Fruit fly (Drosophila melanogaster) whole organism, pupa: ENCODE results near the gene Ent3.

Source experiments
- CG10348 ChIP-seq: fragments of 200-800 bp; sonication (Bioruptor generic); IDR thresholded peaks from 2 replicates; pipeline ENCODE4 v1.3.6; 2022; ENCODE audit warnings: missing biosample characterization, missing genetic modification characterization
- CG12605 ChIP-seq: fragments of 200-800 bp; sonication (Bioruptor generic); IDR thresholded peaks from 2 replicates; pipeline ENCODE4 v1.3.6; 2022; ENCODE audit warnings: missing biosample characterization, missing genetic modification characterization
- CG13204 ChIP-seq: fragments of 200-800 bp; sonication (Bioruptor generic); optimal IDR thresholded peaks from 2 replicates; lab custom pipeline; 2018; ENCODE audit warnings: missing biosample characterization, mild to moderate bottlenecking, missing genetic modification characterization, moderate library complexity
- CG14655 ChIP-seq: fragments of 200-800 bp; sonication (Bioruptor generic); optimal IDR thresholded peaks from 3 replicates; lab custom pipeline; 2017; ENCODE audit warnings: mild to moderate bottlenecking, missing biosample characterization, missing genetic modification reagents, missing genetic modification characterization
- CG15710 ChIP-seq: fragments of 200-800 bp; sonication (Bioruptor generic); optimal IDR thresholded peaks from 2 replicates; lab custom pipeline; 2018; ENCODE audit warnings: missing biosample characterization, mild to moderate bottlenecking, missing genetic modification characterization, moderate library complexity
- CG17806 ChIP-seq: fragments of 200-800 bp; sonication (Bioruptor generic); optimal IDR thresholded peaks from 2 replicates; lab custom pipeline; 2018; ENCODE audit warnings: missing biosample characterization, mild to moderate bottlenecking, missing genetic modification characterization, moderate library complexity
- CG32121 ChIP-seq: fragments of 200-800 bp; sonication (Bioruptor generic); IDR thresholded peaks from 2 replicates; pipeline ENCODE4 v1.3.6; 2022; ENCODE audit warnings: missing biosample characterization, missing genetic modification characterization
- CG34367 ChIP-seq: fragments of 200-800 bp; sonication (Bioruptor generic); optimal IDR thresholded peaks from 2 replicates; lab custom pipeline; 2018; ENCODE audit warnings: missing biosample characterization, mild to moderate bottlenecking, missing genetic modification characterization
- CG4496 ChIP-seq: fragments of 200-800 bp; sonication (Bioruptor generic); IDR thresholded peaks from 3 replicates; pipeline ENCODE4 v1.3.6; 2022; ENCODE audit warnings: missing biosample characterization, missing genetic modification characterization
- CG8159 ChIP-seq: fragments of 200-800 bp; sonication (Bioruptor generic); optimal IDR thresholded peaks from 3 replicates; lab custom pipeline; 2018; ENCODE audit warnings: missing biosample characterization, mild to moderate bottlenecking, missing genetic modification characterization, moderate library complexity
- CG8301 ChIP-seq: fragments of 200-800 bp; sonication (Bioruptor generic); optimal IDR thresholded peaks from 2 replicates; lab custom pipeline; 2018; ENCODE audit warnings: missing biosample characterization, mild to moderate bottlenecking, missing genetic modification characterization
- CG9948 ChIP-seq: fragments of 200-800 bp; sonication (Bioruptor generic); optimal IDR thresholded peaks from 2 replicates; lab custom pipeline; 2018; ENCODE audit warnings: missing biosample characterization, mild to moderate bottlenecking, missing genetic modification characterization, moderate library complexity
- D1 ChIP-seq: fragments of 200-800 bp; sonication (Bioruptor generic); optimal IDR thresholded peaks from 2 replicates; lab custom pipeline; 2018; ENCODE audit warnings: missing biosample characterization, mild to moderate bottlenecking, missing genetic modification characterization, moderate library complexity
- EcR ChIP-seq: fragments of 200-800 bp; sonication (Bioruptor generic); optimal IDR thresholded peaks from 3 replicates; lab custom pipeline; 2019; ENCODE audit warnings: missing biosample characterization, missing genetic modification characterization, mild to moderate bottlenecking, moderate library complexity, missing genetic modification reagents
- Ets98B ChIP-seq: fragments of 200-800 bp; sonication (Bioruptor generic); IDR thresholded peaks from 2 replicates; pipeline ENCODE4 v1.3.6; 2022; ENCODE audit warnings: missing biosample characterization, missing genetic modification characterization
- Pif1A ChIP-seq: fragments of 200-800 bp; sonication (Bioruptor generic); optimal IDR thresholded peaks from 3 replicates; lab custom pipeline; 2016; ENCODE audit warnings: missing biosample characterization, missing genetic modification characterization
- Pif1B ChIP-seq: fragments of 200-800 bp; sonication (Bioruptor generic); optimal IDR thresholded peaks from 3 replicates; lab custom pipeline; 2016; ENCODE audit warnings: missing biosample characterization, missing genetic modification characterization
- Snoo ChIP-seq: fragments of 200-800 bp; sonication (Bioruptor generic); optimal IDR thresholded peaks from 3 replicates; lab custom pipeline; 2017; ENCODE audit warnings: missing biosample characterization, mild to moderate bottlenecking, missing genetic modification characterization, inconsistent platforms
- fd96Ca ChIP-seq: fragments of 200-800 bp; sonication (Bioruptor generic); IDR thresholded peaks from 3 replicates; pipeline ENCODE4 v1.3.6; 2022; ENCODE audit warnings: missing biosample characterization, missing genetic modification characterization
- gl ChIP-seq: fragments of 200-800 bp; sonication (Bioruptor generic); optimal IDR thresholded peaks from 2 replicates; lab custom pipeline; 2018; ENCODE audit warnings: missing biosample characterization, mild to moderate bottlenecking, missing genetic modification characterization
- rn ChIP-seq: fragments of 200-800 bp; sonication (Bioruptor generic); IDR thresholded peaks from 2 replicates; pipeline ENCODE4 v1.3.6; 2022; ENCODE audit warnings: missing biosample characterization, missing genetic modification characterization

Gene Ent3

dm6 chr3L:12874211-12874610, 20.8 kb downstream of the Ent3 start:
- no peak for TF ChIP-seq CG13204 (GFP tag; lab: Kevin White, UChicago)
- no peak for TF ChIP-seq CG4496 (GFP tag; lab: Robert Waterston, UW)
- no peak for TF ChIP-seq CG15710 (tag; lab: Kevin White, UChicago)
- no peak for TF ChIP-seq CG17806
- TF ChIP-seq EcR (GFP tag; lab: Kevin White, UChicago), result no peak
- TF ChIP-seq Pif1B (GFP tag; lab: Kevin White, UChicago), result no peak
- TF ChIP-seq Snoo, result no peak
- no peak for TF ChIP-seq rn
- TF ChIP-seq Ets98B (GFP tag; lab: Robert Waterston, UW), result no peak
- no peak for TF ChIP-seq D1
- TF ChIP-seq CG8159 (tag; lab: Kevin White, UChicago), result no peak
- TF ChIP-seq CG8301 (tag; lab: Kevin White, UChicago), result no peak
- TF ChIP-seq CG9948 (tag; lab: Kevin White, UChicago), result no peak
- no peak for TF ChIP-seq CG34367 (tag; lab: Kevin White, UChicago)
- TF ChIP-seq CG10348, result no peak
- TF ChIP-seq CG14655, result no peak

dm6 chr3L:12884680-12885079, 31.2 kb downstream of the Ent3 start, which contains the start of gene CG14120:
Gene CG14120, plus strand, starts transcription at chr3L:12885039.
- TF ChIP-seq CG9948 (tag; lab: Kevin White, UChicago), result no peak
- no peak for TF ChIP-seq CG15710 (tag; lab: Kevin White, UChicago)
- TF ChIP-seq CG34367 (tag; lab: Kevin White, UChicago), result no peak
- TF ChIP-seq fd96Ca (GFP tag; lab: Robert Waterston, UW), result no peak

- TF ChIP-seq CG12605 (GFP tag; lab: Robert Waterston, UW) (no peak), Snoo (no peak), Ets98B (GFP tag; lab: Robert Waterston, UW) (no peak), CG8159 (tag; lab: Kevin White, UChicago) (no peak), CG13204 (GFP tag; lab: Kevin White, UChicago) (no peak), CG8301 (tag; lab: Kevin White, UChicago) (no peak), CG14655 (no peak), CG9948 (tag; lab: Kevin White, UChicago) (no peak), EcR (GFP tag; lab: Kevin White, UChicago) (no peak), CG32121 (GFP tag; lab: Robert Waterston, UW) (no peak), CG34367 (tag; lab: Kevin White, UChicago) (no peak), CG10348 (no peak), fd96Ca (GFP tag; lab: Robert Waterston, UW) (no peak), rn (no peak), gl (tag; lab: Kevin White, UChicago) (no peak), Pif1B (GFP tag; lab: Kevin White, UChicago) (no peak), CG4496 (GFP tag; lab: Robert Waterston, UW) (no peak)
- TF ChIP-seq, all 21 proteins: peak for 0
Observed at dm6 chr3L:12889353-12889820, 35.9 kb downstream of the Ent3 start, which contains the start of gene CG43894. Gene CG43894, plus strand, starts transcription at chr3L:12889770.

dm6 chr3L:12892485-12893173, 39.2 kb downstream of the Ent3 start, which contains the start of gene CG14118:
Gene CG14118, plus strand, starts transcription at chr3L:12892658.
- TF ChIP-seq Pif1B (GFP tag; lab: Kevin White, UChicago) (no peak), CG8159 (tag; lab: Kevin White, UChicago) (no peak), CG10348 (no peak), gl (tag; lab: Kevin White, UChicago) (no peak), CG12605 (GFP tag; lab: Robert Waterston, UW) (no peak), rn (no peak), CG13204 (GFP tag; lab: Kevin White, UChicago) (no peak), fd96Ca (GFP tag; lab: Robert Waterston, UW) (no peak)
- TF ChIP-seq, all 21 proteins: peak for 0

- peak; percentile 66 for TF ChIP-seq EcR (GFP tag; lab: Kevin White, UChicago)
- no peak for TF ChIP-seq CG14655
Observed at dm6 chr3L:12902579-12903228, 49.3 kb downstream of the Ent3 start, which contains the start of gene CG12520. Gene CG12520, minus strand, starts transcription at chr3L:12902737.

- TF ChIP-seq CG9948 (tag; lab: Kevin White, UChicago) (no peak), rn (no peak), fd96Ca (GFP tag; lab: Robert Waterston, UW) (no peak), D1 (no peak), CG8159 (tag; lab: Kevin White, UChicago) (no peak), CG32121 (GFP tag; lab: Robert Waterston, UW) (no peak), gl (tag; lab: Kevin White, UChicago) (no peak), Pif1B (GFP tag; lab: Kevin White, UChicago) (no peak), CG4496 (GFP tag; lab: Robert Waterston, UW) (no peak), Ets98B (GFP tag; lab: Robert Waterston, UW) (no peak), CG34367 (tag; lab: Kevin White, UChicago) (no peak), CG17806 (no peak), CG14655 (no peak), Pif1A (GFP tag; lab: Kevin White, UChicago) (no peak), CG8301 (tag; lab: Kevin White, UChicago) (no peak), CG12605 (GFP tag; lab: Robert Waterston, UW) (no peak), CG13204 (GFP tag; lab: Kevin White, UChicago) (no peak), Snoo (no peak), EcR (GFP tag; lab: Kevin White, UChicago) (no peak), CG15710 (tag; lab: Kevin White, UChicago) (no peak)
Observed at dm6 chr3L:12903611-12904010, 50.2 kb downstream of the Ent3 start, which contains the start of gene CG32117. Gene CG32117, minus strand, starts transcription at chr3L:12903711.
